Fruit fly (Drosophila melanogaster): ENCODE results near the gene CG10600.

Gene CG10600

dm6 chr2L:18812755-18813154 is 26.7 kb downstream of the CG10600 start:
- no peak for TF ChIP-seq CTCF (optimal IDR thresholded peaks at IDR 0.05)
- no peak for TF ChIP-seq CG8478 (optimal IDR thresholded peaks at IDR 0.05)

DNA sequence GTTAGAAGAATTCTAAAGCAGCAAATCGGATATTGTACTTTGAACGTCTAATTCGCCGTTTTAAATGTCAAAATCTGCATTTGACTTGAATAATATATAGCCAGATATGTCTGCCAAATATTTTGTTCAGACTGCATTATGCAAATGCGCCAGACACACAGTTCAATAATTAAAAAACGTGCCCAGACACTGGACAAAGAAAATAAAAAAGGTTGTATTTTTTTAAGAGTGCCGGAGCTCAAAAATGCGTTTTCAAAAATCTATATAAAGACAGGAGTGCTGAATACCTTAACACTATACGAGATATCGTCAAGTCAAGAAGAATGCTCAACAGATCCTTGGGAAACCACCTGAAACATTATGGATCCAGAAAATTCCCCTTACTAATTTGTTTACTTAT is 27.1 kb downstream of the CG10600 start, which contains the start of the genes CG17325 and CG42305:
Gene CG17325, plus strand, starts transcription at position 301 of the 400 bp plus-strand sequence.
Gene CG42305, plus strand, starts transcription at position 301 of the 400 bp plus-strand sequence.
- TF ChIP-seq CTCF (optimal IDR thresholded peaks at IDR 0.05) (no peak), CG8478 (optimal IDR thresholded peaks at IDR 0.05) (no peak)

dm6 chr2L:18810960-18811642 is 28.4 kb downstream of the CG10600 start, which contains the start of the genes CG10570 and CG42502:
TSS of gene CG10570 (minus strand) at chr2L:18811252.
TSS of gene CG42502 (minus strand) at chr2L:18811252.
- TF ChIP-seq CG8478 (optimal IDR thresholded peaks at IDR 0.05) (no peak), CTCF (optimal IDR thresholded peaks at IDR 0.05) (no peak)

DNA sequence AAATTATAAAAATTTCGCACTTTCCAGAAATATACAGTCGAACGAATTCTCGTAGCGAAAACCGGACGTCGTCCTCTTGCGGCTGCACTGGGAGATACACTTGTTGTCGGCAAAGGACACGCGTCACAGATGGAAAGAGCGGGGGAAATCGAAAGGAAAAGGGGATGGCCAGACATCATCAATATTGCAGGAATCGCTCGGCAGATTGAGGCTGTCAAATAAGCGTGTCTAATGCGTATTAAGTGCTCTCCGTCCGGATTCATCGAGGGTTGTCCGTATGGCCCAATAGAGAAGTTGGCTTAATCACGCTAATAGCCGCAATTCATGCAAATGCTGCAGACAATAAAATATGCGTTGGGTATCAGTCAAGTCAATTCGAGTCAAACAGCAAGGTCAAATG is 30.0 kb downstream of the CG10600 start:
- no peak for TF ChIP-seq CTCF (optimal IDR thresholded peaks at IDR 0.05)
- no peak for TF ChIP-seq CG8478 (optimal IDR thresholded peaks at IDR 0.05)

DNA sequence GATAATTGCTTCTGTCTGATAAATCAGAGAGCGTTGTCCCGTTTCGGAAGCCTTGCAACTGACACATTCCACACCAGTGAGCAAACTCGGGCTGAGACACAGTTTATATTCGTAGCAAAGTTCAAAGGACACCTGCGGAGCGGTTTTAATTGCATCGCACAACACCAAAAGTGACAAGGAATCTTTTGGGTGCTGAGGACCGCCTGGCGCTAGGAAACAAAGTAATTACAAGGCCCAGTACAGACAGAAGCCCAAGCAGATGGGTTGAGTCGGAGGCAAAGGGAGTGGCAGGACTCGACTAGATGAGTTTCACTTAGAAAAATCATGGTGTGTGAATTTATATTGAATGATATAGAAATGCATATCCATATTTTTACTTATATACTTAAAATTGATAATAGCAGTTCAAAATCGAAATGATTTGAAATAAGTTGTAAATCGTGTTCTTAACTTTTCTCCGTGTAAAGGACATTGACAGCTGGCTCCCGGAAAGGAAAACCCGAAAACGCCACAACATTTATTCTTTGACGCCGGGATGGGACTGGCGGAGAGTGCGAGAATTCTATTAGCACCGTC is 30.6 kb downstream of the CG10600 start:
- TF ChIP-seq CTCF (optimal IDR thresholded peaks at IDR 0.05) (no peak), CG8478 (optimal IDR thresholded peaks at IDR 0.05) (no peak)

DNA sequence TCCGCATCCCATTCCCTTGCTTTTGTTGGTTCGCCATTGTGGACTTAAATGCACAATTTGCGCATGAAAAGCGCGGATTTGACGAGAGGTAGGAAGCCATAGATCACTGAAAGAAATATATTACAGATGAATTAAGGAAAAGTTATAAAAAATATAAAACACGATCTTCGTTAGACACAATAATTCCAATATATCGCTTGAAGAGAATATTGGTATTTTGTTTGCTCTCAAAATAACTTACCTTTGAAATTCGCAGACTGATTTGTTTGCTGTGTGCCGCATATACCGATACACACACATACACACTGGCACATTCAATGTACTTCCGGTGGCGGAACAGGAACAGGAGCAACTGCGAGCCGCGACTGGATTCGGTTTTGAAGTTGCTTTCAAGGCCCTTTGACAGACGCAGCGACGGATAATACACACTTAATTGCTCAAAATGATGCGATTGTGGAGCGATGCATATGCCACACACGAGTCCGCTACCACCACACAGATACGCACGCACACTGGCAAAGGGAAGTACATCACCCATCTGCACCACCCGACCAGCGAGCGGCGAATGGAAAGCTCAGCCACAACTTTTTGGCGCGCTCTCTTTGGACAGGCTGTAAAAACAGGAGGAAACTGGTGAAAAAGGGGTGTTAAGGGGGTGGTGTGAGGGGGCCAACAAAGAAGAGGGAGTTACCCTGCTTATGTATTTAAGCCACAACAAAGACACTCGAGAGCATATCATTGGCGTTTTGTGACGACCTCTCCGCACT is 33.7 kb downstream of the CG10600 start:
- TF ChIP-seq CTCF (optimal IDR thresholded peaks at IDR 0.05) = no peak
- no peak for TF ChIP-seq CG8478 (optimal IDR thresholded peaks at IDR 0.05)

DNA sequence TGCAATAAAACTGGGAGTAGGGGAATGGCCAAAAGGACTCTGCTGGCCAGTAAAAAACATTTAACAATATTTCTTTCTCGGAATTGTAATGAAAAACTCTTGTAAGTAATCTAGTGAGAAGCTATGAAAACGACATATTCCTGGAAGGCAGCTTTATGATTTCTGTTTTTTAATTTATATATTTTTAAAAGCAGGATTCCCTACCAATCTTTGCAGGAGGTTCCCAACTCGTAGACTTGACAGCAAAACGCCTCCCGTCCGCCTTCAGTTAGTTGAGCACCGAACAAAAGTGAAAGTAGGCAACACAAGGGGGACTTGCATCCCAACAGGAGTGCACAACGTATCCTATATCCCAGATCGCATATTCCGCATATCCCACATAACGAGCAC is 34.2 kb downstream of the CG10600 start, which contains the start of gene CG43814:
Gene CG43814, minus strand, starts transcription at position 101 of the 390 bp plus-strand sequence.
- TF ChIP-seq CG8478 (optimal IDR thresholded peaks at IDR 0.05) (no peak), CTCF (optimal IDR thresholded peaks at IDR 0.05) (no peak)

DNA sequence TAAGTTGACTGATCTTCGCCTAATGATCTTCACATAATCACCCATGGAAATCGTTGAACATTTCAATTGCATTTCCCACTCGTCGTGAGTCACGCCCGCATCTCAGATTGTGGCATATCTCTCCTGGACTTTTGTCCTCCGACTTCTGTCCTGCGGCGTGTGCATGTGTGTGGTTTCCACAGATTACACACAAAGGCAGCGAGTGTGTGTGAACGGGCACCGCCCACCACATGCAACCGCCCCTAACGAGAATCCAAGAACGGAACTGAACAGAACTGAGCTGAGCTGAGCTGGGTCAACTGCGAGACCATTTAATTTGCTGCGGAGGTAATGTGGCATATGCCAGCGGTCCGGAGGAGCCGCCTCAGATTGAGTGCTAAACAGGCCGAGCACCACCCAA is 37.8 kb downstream of the CG10600 start:
- TF ChIP-seq CTCF (optimal IDR thresholded peaks at IDR 0.05) (no peak), CG8478 (optimal IDR thresholded peaks at IDR 0.05) (no peak)

dm6 chr2L:18796446-18796845 is 43.0 kb downstream of the CG10600 start:
- no peak for TF ChIP-seq CG8478 (optimal IDR thresholded peaks at IDR 0.05)
- TF ChIP-seq CTCF (optimal IDR thresholded peaks at IDR 0.05) = no peak

- no peak for TF ChIP-seq CTCF (optimal IDR thresholded peaks at IDR 0.05)
- no peak for TF ChIP-seq CG8478 (optimal IDR thresholded peaks at IDR 0.05)
Measured at dm6 chr2L:18795917-18796402, 43.5 kb downstream of the CG10600 start.

DNA sequence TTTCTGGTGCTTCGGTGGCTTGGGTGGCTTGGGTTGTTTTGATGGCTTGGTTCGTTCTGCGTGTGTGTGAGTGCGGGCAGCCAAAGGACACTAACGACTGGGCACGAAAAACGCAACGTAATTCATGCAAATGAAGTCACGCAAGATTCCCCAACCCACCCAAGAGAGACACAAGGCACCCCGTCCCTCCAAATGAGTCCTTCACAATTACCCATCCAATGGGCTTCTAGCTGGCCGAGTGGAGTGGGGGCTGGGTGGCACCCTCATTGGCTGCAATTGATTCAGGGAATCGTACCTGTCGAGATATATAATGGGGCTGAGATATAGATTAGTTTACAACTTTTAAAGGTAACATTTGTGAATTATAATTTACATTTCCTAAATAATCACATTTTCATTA is 46.2 kb downstream of the CG10600 start:
- TF ChIP-seq CTCF (optimal IDR thresholded peaks at IDR 0.05) = no peak
- TF ChIP-seq CG8478 (optimal IDR thresholded peaks at IDR 0.05) = no peak

dm6 chr2L:18792806-18793205 is 46.7 kb downstream of the CG10600 start, which contains the start of gene ham:
TSS of gene ham (minus strand) at chr2L:18792906.
- TF ChIP-seq CG8478 (optimal IDR thresholded peaks at IDR 0.05) = no peak
- TF ChIP-seq CTCF (optimal IDR thresholded peaks at IDR 0.05) = no peak

dm6 chr2L:18789773-18790385 is 49.6 kb downstream of the CG10600 start:
- TF ChIP-seq CTCF (optimal IDR thresholded peaks at IDR 0.05) = no peak
- TF ChIP-seq CG8478 (optimal IDR thresholded peaks at IDR 0.05) = no peak

DNA sequence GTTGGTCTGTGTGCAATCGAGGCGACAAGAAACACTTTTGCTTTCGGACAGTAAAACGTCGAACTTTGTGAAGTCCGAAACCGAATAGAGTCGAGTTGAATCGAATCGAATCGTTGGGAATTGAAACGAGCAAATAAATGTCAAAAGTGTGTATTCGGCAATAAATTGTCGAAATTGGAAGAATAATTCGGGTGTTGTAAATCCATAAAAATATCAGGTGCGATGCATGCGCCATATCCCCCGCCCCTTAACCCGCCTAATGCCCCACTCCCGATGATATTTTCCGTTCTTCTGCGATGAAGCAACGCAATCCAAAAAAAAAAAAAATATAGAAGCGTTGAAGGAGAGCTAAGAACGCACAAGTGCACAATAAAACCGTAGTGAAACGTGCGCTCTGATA is 50.5 kb downstream of the CG10600 start:
- TF ChIP-seq CTCF (optimal IDR thresholded peaks at IDR 0.05) (no peak), CG8478 (optimal IDR thresholded peaks at IDR 0.05) (no peak)

Data from S2 (cell line).